Worm (Caenorhabditis elegans): ENCODE data around the gene T14G8.2.

T14G8.2 gene

ce11 chrX:12857701-12858100 lies at the start of gene T14G8.2:
TSS of gene T14G8.2 (plus strand) at chrX:12858001.
- no peak for TF ChIP-seq dmd-4 (tag; optimal IDR thresholded peaks at IDR 0.05)
- no peak for TF ChIP-seq nhr-23 (tag; optimal IDR thresholded peaks at IDR 0.05)
- TF ChIP-seq nhr-25 (tag; optimal IDR thresholded peaks at IDR 0.05) = no peak
- no peak for TF ChIP-seq egl-27 (tag; optimal IDR thresholded peaks at IDR 0.05)
- TF ChIP-seq sma-3 (GFP tag; optimal IDR thresholded peaks at IDR 0.05) = no peak
- TF ChIP-seq ZK546.5 (tag; optimal IDR thresholded peaks at IDR 0.05) = no peak
- no peak for TF ChIP-seq unc-39 (tag; optimal IDR thresholded peaks at IDR 0.05)
- TF ChIP-seq lin-11 (tag; optimal IDR thresholded peaks at IDR 0.05) = no peak
- no peak for TF ChIP-seq mbf-1 (tag; optimal IDR thresholded peaks at IDR 0.05)
- TF ChIP-seq elt-3 (tag; optimal IDR thresholded peaks at IDR 0.05) = no peak
- no peak for TF ChIP-seq nhr-11 (tag; optimal IDR thresholded peaks at IDR 0.05)
- TF ChIP-seq skn-1 (tag; optimal IDR thresholded peaks at IDR 0.05) = no peak

- TF ChIP-seq blmp-1 (tag; optimal IDR thresholded peaks at IDR 0.05; ENCODE audit: insufficient read depth) (peak; percentile 52), nhr-11 (tag; optimal IDR thresholded peaks at IDR 0.05) (no peak), sma-3 (GFP tag; optimal IDR thresholded peaks at IDR 0.05) (no peak)
Observed at ce11 chrX:12808085-12808922, 49.5 kb upstream of the T14G8.2 start, which contains the start of gene nhr-27. TSS of gene nhr-27 (minus strand) at chrX:12808318.

- no peak for TF ChIP-seq nhr-23 (tag; optimal IDR thresholded peaks at IDR 0.05)
- no peak for TF ChIP-seq ztf-4 (tag; optimal IDR thresholded peaks at IDR 0.05)
- TF ChIP-seq elt-3 (tag; optimal IDR thresholded peaks at IDR 0.05) = no peak
- no peak for TF ChIP-seq ama-1 (optimal IDR thresholded peaks at IDR 0.05)
- TF ChIP-seq unc-55 (GFP tag; optimal IDR thresholded peaks at IDR 0.05) = no peak
- no peak for TF ChIP-seq nhr-77 (tag; optimal IDR thresholded peaks at IDR 0.05)
- TF ChIP-seq aly-2 (tag; optimal IDR thresholded peaks at IDR 0.05) = no peak
- TF ChIP-seq nhr-6 (tag; optimal IDR thresholded peaks at IDR 0.05) = no peak
- no peak for TF ChIP-seq gmeb-1 (tag; optimal IDR thresholded peaks at IDR 0.05)
- TF ChIP-seq nhr-237 (tag; optimal IDR thresholded peaks at IDR 0.05) = no peak
- TF ChIP-seq sem-4 (tag; optimal IDR thresholded peaks at IDR 0.05) = no peak
- no peak for TF ChIP-seq alr-1 (tag; optimal IDR thresholded peaks at IDR 0.05)
- TF ChIP-seq nhr-12 (tag; optimal IDR thresholded peaks at IDR 0.05) = no peak
- TF ChIP-seq fos-1 (tag; optimal IDR thresholded peaks at IDR 0.05) = no peak
- TF ChIP-seq blmp-1 (tag; optimal IDR thresholded peaks at IDR 0.05; ENCODE audit: insufficient read depth) = no peak
- TF ChIP-seq sma-3 (GFP tag; optimal IDR thresholded peaks at IDR 0.05) = no peak
- TF ChIP-seq nhr-129 (tag; optimal IDR thresholded peaks at IDR 0.05) = no peak
Observed at ce11 chrX:12813539-12813938, 44.3 kb upstream of the T14G8.2 start, which contains the start of gene gei-3. TSS of gene gei-3 (minus strand) at chrX:12813639.

ce11 chrX:12815367-12815766 lies 42.4 kb upstream of the T14G8.2 start:
- TF ChIP-seq nhr-10 (tag; optimal IDR thresholded peaks at IDR 0.05) = no peak
- no peak for TF ChIP-seq alr-1 (tag; optimal IDR thresholded peaks at IDR 0.05)
- TF ChIP-seq nhr-6 (tag; optimal IDR thresholded peaks at IDR 0.05) = no peak
- TF ChIP-seq peb-1 (tag; optimal IDR thresholded peaks at IDR 0.05) = no peak
- TF ChIP-seq lin-13 (GFP tag; optimal IDR thresholded peaks at IDR 0.05) = no peak
- no peak for TF ChIP-seq mbf-1 (tag; optimal IDR thresholded peaks at IDR 0.05)
- TF ChIP-seq lin-11 (tag; optimal IDR thresholded peaks at IDR 0.05) = no peak
- TF ChIP-seq unc-55 (GFP tag; optimal IDR thresholded peaks at IDR 0.05) = no peak
- TF ChIP-seq R02D3.7 (tag; optimal IDR thresholded peaks at IDR 0.05) = no peak
- no peak for TF ChIP-seq unc-39 (tag; optimal IDR thresholded peaks at IDR 0.05)
- no peak for TF ChIP-seq nhr-11 (tag; optimal IDR thresholded peaks at IDR 0.05)
- TF ChIP-seq ztf-11 (tag; optimal IDR thresholded peaks at IDR 0.05) = no peak
- no peak for TF ChIP-seq nhr-129 (tag; optimal IDR thresholded peaks at IDR 0.05)
- TF ChIP-seq F13H6.1 (tag; optimal IDR thresholded peaks at IDR 0.05) = no peak
- no peak for TF ChIP-seq nhr-237 (tag; optimal IDR thresholded peaks at IDR 0.05)
- TF ChIP-seq ZK546.5 (tag; optimal IDR thresholded peaks at IDR 0.05) = no peak
- TF ChIP-seq Y55F3AM.14 (GFP tag; optimal IDR thresholded peaks at IDR 0.05) = no peak
- no peak for TF ChIP-seq unc-62 (GFP tag; optimal IDR thresholded peaks at IDR 0.05)
- TF ChIP-seq sma-3 (GFP tag; optimal IDR thresholded peaks at IDR 0.05) = no peak
- no peak for TF ChIP-seq nhr-12 (tag; optimal IDR thresholded peaks at IDR 0.05)

- TF ChIP-seq fos-1 (tag; optimal IDR thresholded peaks at IDR 0.05) (peak; percentile 15), R02D3.7 (tag; optimal IDR thresholded peaks at IDR 0.05) (no peak)
Observed at ce11 chrX:12818768-12819167, 39.0 kb upstream of the T14G8.2 start.

Data from whole organism, L2 larva.